Worm (Caenorhabditis elegans): ENCODE results near the gene let-721.
A peak's percentile ranks its signal among the peaks of the same experiment; 100 is the strongest.

let-721 gene

DNA sequence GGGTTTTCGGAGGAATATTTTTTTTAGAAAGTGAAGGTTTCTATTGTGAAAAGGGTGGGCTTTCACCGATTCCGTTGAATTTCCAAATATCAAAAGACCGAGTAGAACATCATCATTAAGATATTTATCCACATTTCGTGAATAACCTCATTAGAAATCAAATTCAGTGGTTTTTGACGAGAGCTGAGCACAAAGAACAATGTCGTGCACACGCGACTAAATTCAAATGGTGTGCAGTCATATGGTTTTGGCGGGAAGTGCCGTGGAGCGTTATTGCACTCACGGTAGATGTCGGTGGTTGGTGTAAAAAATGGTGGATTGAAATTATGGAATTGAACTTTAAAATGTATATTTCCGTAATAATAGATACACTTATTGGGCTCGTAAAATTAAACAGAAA is 6.0 kb upstream of the let-721 start (continued):
- TF ChIP-seq F16B12.6 (tag; optimal IDR thresholded peaks at IDR 0.05) (no peak), fos-1 (tag; optimal IDR thresholded peaks at IDR 0.05) (no peak), aha-1 (tag; optimal IDR thresholded peaks at IDR 0.05) (no peak), zag-1 (tag; optimal IDR thresholded peaks at IDR 0.05) (no peak)

ce11 chrIII:6452278-6452677 is 5.6 kb upstream of the let-721 start, which contains the start of gene set-1:
TSS of gene set-1 (minus strand) at chrIII:6452378.
- TF ChIP-seq F16B12.6 (tag; optimal IDR thresholded peaks at IDR 0.05) = no peak
- no peak for TF ChIP-seq hlh-4 (tag; optimal IDR thresholded peaks at IDR 0.05)
- TF ChIP-seq ztf-11 (tag; optimal IDR thresholded peaks at IDR 0.05) = no peak
- TF ChIP-seq ceh-63 (GFP tag; optimal IDR thresholded peaks at IDR 0.05) = no peak

ce11 chrIII:6450596-6450995 is 3.9 kb upstream of the let-721 start, which contains the start of gene T26A5.6:
TSS of gene T26A5.6 (minus strand) at chrIII:6450696.
- no peak for TF ChIP-seq sup-37 (GFP tag; optimal IDR thresholded peaks at IDR 0.05)
- no peak for TF ChIP-seq lin-13 (GFP tag; optimal IDR thresholded peaks at IDR 0.05)
- no peak for TF ChIP-seq elt-3 (tag; optimal IDR thresholded peaks at IDR 0.05)
- no peak for TF ChIP-seq sptf-1 (tag; optimal IDR thresholded peaks at IDR 0.05)
- no peak for TF ChIP-seq C16A3.4 (tag; optimal IDR thresholded peaks at IDR 0.05)
- TF ChIP-seq ztf-11 (tag; optimal IDR thresholded peaks at IDR 0.05) = no peak
- no peak for TF ChIP-seq nhr-77 (tag; optimal IDR thresholded peaks at IDR 0.05)
- no peak for TF ChIP-seq fos-1 (tag; optimal IDR thresholded peaks at IDR 0.05)

- TF ChIP-seq fkh-8 (tag; optimal IDR thresholded peaks at IDR 0.05) (no peak), lsy-2 (tag; optimal IDR thresholded peaks at IDR 0.05) (no peak), tbx-2 (tag; optimal IDR thresholded peaks at IDR 0.05) (no peak), nhr-76 (tag; optimal IDR thresholded peaks at IDR 0.05) (no peak), rnt-1 (tag; optimal IDR thresholded peaks at IDR 0.05) (no peak), isw-1 (GFP tag; IDR thresholded peaks at IDR 0.05) (no peak), sox-4 (tag; optimal IDR thresholded peaks at IDR 0.05) (no peak), efl-1 (optimal IDR thresholded peaks at IDR 0.05) (no peak), efl-1 (GFP tag; optimal IDR thresholded peaks at IDR 0.05 in 1 of 2) (peak in 1 of 2 experiments; percentile 12), jun-1 (tag; optimal IDR thresholded peaks at IDR 0.05) (no peak)
Measured at ce11 chrIII:6449854-6450253, 3.1 kb upstream of the let-721 start.

- TF ChIP-seq nhr-84 (tag; optimal IDR thresholded peaks at IDR 0.05) = no peak
- TF ChIP-seq fkh-8 (tag; optimal IDR thresholded peaks at IDR 0.05) = no peak
- peak; percentile 48 for TF ChIP-seq mep-1 (tag; optimal IDR thresholded peaks at IDR 0.05)
- no peak for TF ChIP-seq isw-1 (GFP tag; IDR thresholded peaks at IDR 0.05)
- TF ChIP-seq rnt-1 (tag; optimal IDR thresholded peaks at IDR 0.05) = peak; percentile 51
- peak; percentile 67 for TF ChIP-seq nhr-71 (tag; optimal IDR thresholded peaks at IDR 0.05)
- TF ChIP-seq dpl-1 (GFP tag; optimal IDR thresholded peaks at IDR 0.05) = peak in 2 of 3 experiments; percentile 17 to 36
- TF ChIP-seq zag-1 (tag; optimal IDR thresholded peaks at IDR 0.05) = no peak
- no peak for TF ChIP-seq mab-9 (GFP tag; IDR thresholded peaks at IDR 0.05)
- TF ChIP-seq sox-4 (tag; optimal IDR thresholded peaks at IDR 0.05) = no peak
- TF ChIP-seq tlp-1 (tag; optimal IDR thresholded peaks at IDR 0.05) = no peak
- TF ChIP-seq lin-14 (GFP tag; optimal IDR thresholded peaks at IDR 0.05) = peak; percentile 76
- no peak for TF ChIP-seq pag-3 (tag; optimal IDR thresholded peaks at IDR 0.05; ENCODE audit: borderline replicate concordance, insufficient read depth)
- no peak for TF ChIP-seq nhr-28 (tag; optimal IDR thresholded peaks at IDR 0.05)
- peak; percentile 68 for TF ChIP-seq snu-23 (GFP tag; optimal IDR thresholded peaks at IDR 0.05)
- TF ChIP-seq irx-1 (tag; optimal IDR thresholded peaks at IDR 0.05) = no peak
- no peak for TF ChIP-seq ceh-63 (GFP tag; optimal IDR thresholded peaks at IDR 0.05)
- peak; percentile 77 for TF ChIP-seq nhr-20 (tag; optimal IDR thresholded peaks at IDR 0.05)
- TF ChIP-seq nhr-237 (tag; optimal IDR thresholded peaks at IDR 0.05) = no peak
- peak; percentile 55 for TF ChIP-seq nhr-19 (GFP tag; conservative IDR thresholded peaks at IDR 0.05)
- peak; percentile 78 for TF ChIP-seq nhr-85 (tag)
- TF ChIP-seq zip-4 (GFP tag; optimal IDR thresholded peaks at IDR 0.05) = no peak
- no peak for TF ChIP-seq egl-13 (tag; optimal IDR thresholded peaks at IDR 0.05)
- no peak for TF ChIP-seq dsc-1 (tag; optimal IDR thresholded peaks at IDR 0.05)
- no peak for TF ChIP-seq fkh-10 (GFP tag; optimal IDR thresholded peaks at IDR 0.05)
- TF ChIP-seq swsn-7 (tag; optimal IDR thresholded peaks at IDR 0.05) = no peak
- no peak for TF ChIP-seq aha-1 (tag; optimal IDR thresholded peaks at IDR 0.05)
- TF ChIP-seq hpl-2 (GFP tag; optimal IDR thresholded peaks at IDR 0.05) = no peak
- TF ChIP-seq efl-1 (optimal IDR thresholded peaks at IDR 0.05) = peak in 1 of 2 experiments; percentile 1
- no peak for TF ChIP-seq efl-1 (GFP tag; optimal IDR thresholded peaks at IDR 0.05 in 1 of 2)
- no peak for TF ChIP-seq ets-5 (GFP tag; IDR thresholded peaks at IDR 0.05)
Measured at ce11 chrIII:6447521-6447920, 814 bp upstream of the let-721 start.

Data from whole organism, L1 larva.